Fruit fly (Drosophila melanogaster) whole organism, wandering third instar larva: ENCODE measurements around the gene CG6144.

Experiments
- Hr78 ChIP-seq: fragments of >200 bp; optimal IDR thresholded peaks from 2 replicates; lab custom pipeline; 2017; ENCODE audit warnings: missing biosample characterization, missing genetic modification characterization
- Hr83 ChIP-seq: fragments of 200-300 bp; sonication (Bioruptor generic); optimal IDR thresholded peaks from 2 replicates; lab custom pipeline; 2016; ENCODE audit warnings: missing biosample characterization, mild to moderate bottlenecking, missing genetic modification characterization, moderate library complexity; ENCODE audit not compliant: poor library complexity, severe bottlenecking
- dl ChIP-seq, 2 experiments: fragments of 175-275, 200-275 bp in 1 of 2; fragments of 200-275 bp in 1 of 2; sonication (Bioruptor generic); optimal IDR thresholded peaks; lab custom pipeline; 2018; ENCODE audit warnings: mild to moderate bottlenecking in 2 of 2, missing biosample characterization in 2 of 2, missing genetic modification characterization in 2 of 2, moderate library complexity in 2 of 2; ENCODE audit not compliant: partially characterized antibody in 2 of 2, insufficient read depth in 1 of 2
- fru ChIP-seq: fragments of 200-800 bp; sonication (Bioruptor generic); optimal IDR thresholded peaks from 3 replicates; lab custom pipeline; 2016; ENCODE audit warnings: missing biosample characterization, mild to moderate bottlenecking, missing genetic modification characterization
- pan ChIP-seq: fragments of >200 bp; optimal IDR thresholded peaks from 2 replicates; lab custom pipeline; 2017
- woc ChIP-seq: sonication (Bioruptor generic); optimal IDR thresholded peaks from 2 replicates; lab custom pipeline; 2016; ENCODE audit warnings: missing biosample characterization, mild to moderate bottlenecking, missing genetic modification characterization

- no peak for TF ChIP-seq Hr83 (GFP tag; lab: Kevin White, UChicago)
- TF ChIP-seq fru (GFP tag; lab: Kevin White, UChicago) = no peak
- TF ChIP-seq woc (GFP tag; lab: Kevin White, UChicago) = no peak
- no peak for TF ChIP-seq pan (lab: Kevin White, UChicago)
- TF ChIP-seq Hr78 (GFP tag; lab: Kevin White, UChicago) = no peak
- TF ChIP-seq dl (GFP tag; optimal IDR thresholded peaks at IDR 0.05; lab: Kevin White, UChicago; ENCODE audit: insufficient read depth in 1 of 2, partially characterized antibody in 2 of 2) = no peak
Observed at dm6 chr2L:10442048-10442790, 46.3 kb upstream of the CG6144 start, which contains the start of gene loh.
